Worm (Caenorhabditis elegans) whole organism, L3 larva: Measurements from ENCODE around the gene C18B2.3.

Source experiments
- R02D3.7 ChIP-seq: fragments of 150-350 bp; optimal IDR thresholded peaks from 2 replicates; lab custom pipeline; 2014; ENCODE audit warnings: missing biosample characterization, missing genetic modification characterization
- ZK546.5 ChIP-seq: sonication (generic microtip); optimal IDR thresholded peaks from 2 replicates; lab custom pipeline; 2017; ENCODE audit warnings: missing biosample characterization, missing genetic modification characterization
- ceh-16 ChIP-seq: sonication (generic microtip); optimal IDR thresholded peaks from 2 replicates; lab custom pipeline; 2017; ENCODE audit warnings: missing biosample characterization, missing genetic modification characterization
- ceh-28 ChIP-seq: fragments of 150-350 bp; optimal IDR thresholded peaks from 2 replicates; lab custom pipeline; 2014; ENCODE audit warnings: missing biosample characterization, missing genetic modification reagents, missing genetic modification characterization
- ceh-9 ChIP-seq: sonication (generic microtip); optimal IDR thresholded peaks from 2 replicates; lab custom pipeline; 2018; ENCODE audit warnings: missing biosample characterization, missing genetic modification characterization
- daf-12 ChIP-seq: fragments of 150-350 bp; optimal IDR thresholded peaks from 2 replicates; lab custom pipeline; 2014; ENCODE audit warnings: missing biosample characterization, missing genetic modification reagents, missing genetic modification characterization
- egl-27 ChIP-seq: sonication (generic microtip); optimal IDR thresholded peaks from 4 replicates; lab custom pipeline; 2017; ENCODE audit warnings: missing biosample characterization, missing genetic modification reagents, missing genetic modification characterization
- egl-5 ChIP-seq: fragments of 150-350 bp; optimal IDR thresholded peaks from 2 replicates; lab custom pipeline; 2017; ENCODE audit warnings: missing biosample characterization, missing genetic modification reagents, missing genetic modification characterization, inconsistent platforms
- elt-1 ChIP-seq: fragments of 150-350 bp; optimal IDR thresholded peaks from 2 replicates; lab custom pipeline; 2014; ENCODE audit warnings: missing biosample characterization, missing genetic modification characterization
- elt-2 ChIP-seq: sonication (generic microtip); optimal IDR thresholded peaks from 2 replicates; lab custom pipeline; 2016; ENCODE audit warnings: missing genetic modification reagents, mild to moderate bottlenecking, missing genetic modification characterization, missing compliant biosample characterization
- eor-1 ChIP-seq, 2 experiments: fragments of 150-350 bp; optimal IDR thresholded peaks; 2 replicates each; lab custom pipeline; 2014 to 2018; ENCODE audit warnings: missing biosample characterization in 2 of 2, missing genetic modification characterization in 2 of 2
- fkh-2 ChIP-seq: fragments of 150-350 bp; optimal IDR thresholded peaks from 2 replicates; lab custom pipeline; 2014; ENCODE audit warnings: missing biosample characterization, missing genetic modification reagents, missing genetic modification characterization
- hmg-11 ChIP-seq: sonication (generic microtip); optimal IDR thresholded peaks from 2 replicates; lab custom pipeline; 2016; ENCODE audit warnings: missing genetic modification characterization, missing compliant biosample characterization
- jun-1 ChIP-seq: fragments of 150-350 bp; optimal IDR thresholded peaks from 2 replicates; lab custom pipeline; 2014; ENCODE audit warnings: missing biosample characterization, missing genetic modification reagents, missing genetic modification characterization
- lin-15B ChIP-seq: fragments of 150-350 bp; optimal IDR thresholded peaks from 2 replicates; lab custom pipeline; 2014; ENCODE audit warnings: missing biosample characterization, missing genetic modification characterization
- lin-39 ChIP-seq: fragments of 150-350 bp; optimal IDR thresholded peaks from 2 replicates; lab custom pipeline; 2018; ENCODE audit warnings: missing biosample characterization, missing genetic modification reagents, missing genetic modification characterization
- lsy-12 ChIP-seq: sonication (generic microtip); optimal IDR thresholded peaks from 2 replicates; lab custom pipeline; 2016; ENCODE audit warnings: mild to moderate bottlenecking, missing genetic modification characterization, missing compliant biosample characterization
- mdl-1 ChIP-seq: fragments of 150-350 bp; optimal IDR thresholded peaks from 2 replicates; lab custom pipeline; 2014; ENCODE audit warnings: missing biosample characterization, missing genetic modification characterization
- mml-1 ChIP-seq: fragments of 150-350 bp; sonication (generic microtip); optimal IDR thresholded peaks from 3 replicates; lab custom pipeline; 2014; ENCODE audit warnings: missing biosample characterization, missing genetic modification characterization
- nfya-1 ChIP-seq: sonication (generic microtip); optimal IDR thresholded peaks from 2 replicates; lab custom pipeline; 2017; ENCODE audit warnings: missing genetic modification characterization, mild to moderate bottlenecking, missing compliant biosample characterization, antibody characterized with exemption, moderate library complexity; ENCODE audit not compliant: insufficient read depth
- nhr-11 ChIP-seq: fragments of 150-350 bp; optimal IDR thresholded peaks from 2 replicates; lab custom pipeline; 2014; ENCODE audit warnings: missing biosample characterization, missing genetic modification characterization
- nhr-12 ChIP-seq: fragments of 150-350 bp; optimal IDR thresholded peaks from 2 replicates; lab custom pipeline; 2014; ENCODE audit warnings: missing biosample characterization, missing genetic modification characterization
- nhr-23 ChIP-seq: fragments of 150-350 bp; optimal IDR thresholded peaks from 2 replicates; lab custom pipeline; 2014; ENCODE audit warnings: missing biosample characterization, missing genetic modification reagents, missing genetic modification characterization
- nhr-237 ChIP-seq: fragments of 150-350 bp; optimal IDR thresholded peaks from 2 replicates; lab custom pipeline; 2014; ENCODE audit warnings: missing biosample characterization, missing genetic modification characterization
- nhr-25 ChIP-seq: sonication (generic microtip); optimal IDR thresholded peaks from 2 replicates; lab custom pipeline; 2017; ENCODE audit warnings: missing biosample characterization, missing genetic modification characterization
- nhr-43 ChIP-seq: sonication (generic microtip); optimal IDR thresholded peaks from 2 replicates; lab custom pipeline; 2016; ENCODE audit warnings: mild to moderate bottlenecking, missing genetic modification characterization, missing compliant biosample characterization; ENCODE audit not compliant: poor library complexity, severe bottlenecking
- nhr-67 ChIP-seq: fragments of 150-350 bp; optimal IDR thresholded peaks from 2 replicates; lab custom pipeline; 2014; ENCODE audit warnings: missing biosample characterization, missing genetic modification characterization
- nhr-76 ChIP-seq: fragments of 150-350 bp; sonication (generic microtip); optimal IDR thresholded peaks from 5 replicates; lab custom pipeline; 2014; ENCODE audit warnings: missing biosample characterization, missing genetic modification characterization
- nhr-77 ChIP-seq: fragments of 150-350 bp; optimal IDR thresholded peaks from 2 replicates; lab custom pipeline; 2014; ENCODE audit warnings: missing biosample characterization, missing genetic modification characterization
- pha-4 ChIP-seq: fragments of 150-350 bp; optimal IDR thresholded peaks from 2 replicates; lab custom pipeline; 2014; ENCODE audit warnings: missing biosample characterization, missing genetic modification reagents, missing genetic modification characterization
- pqm-1 ChIP-seq: fragments of 150-350 bp; optimal IDR thresholded peaks from 2 replicates; lab custom pipeline; 2017; ENCODE audit warnings: missing biosample characterization, missing genetic modification characterization, inconsistent platforms
- sea-2 ChIP-seq: fragments of 150-350 bp; sonication (generic microtip); optimal IDR thresholded peaks from 4 replicates; lab custom pipeline; 2014; ENCODE audit warnings: missing biosample characterization, missing genetic modification reagents, missing genetic modification characterization
- skn-1 ChIP-seq: fragments of 150-350 bp; optimal IDR thresholded peaks from 2 replicates; lab custom pipeline; 2014; ENCODE audit warnings: missing biosample characterization, missing genetic modification characterization
- snpc-4 ChIP-seq: fragments of 150-350 bp; optimal IDR thresholded peaks from 2 replicates; lab custom pipeline; 2014; ENCODE audit warnings: missing biosample characterization, missing genetic modification characterization
- tbx-2 ChIP-seq: sonication (generic microtip); optimal IDR thresholded peaks from 2 replicates; lab custom pipeline; 2016; ENCODE audit warnings: mild to moderate bottlenecking, missing genetic modification characterization, missing compliant biosample characterization
- unc-39 ChIP-seq: sonication (generic microtip); optimal IDR thresholded peaks from 4 replicates; lab custom pipeline; 2017; ENCODE audit warnings: missing biosample characterization, missing genetic modification characterization
- unc-62 ChIP-seq: fragments of 150-350 bp; sonication (generic microtip); optimal IDR thresholded peaks from 4 replicates; lab custom pipeline; 2014; ENCODE audit warnings: missing biosample characterization, missing genetic modification reagents, missing genetic modification characterization
- zag-1 ChIP-seq: fragments of 150-350 bp; optimal IDR thresholded peaks from 2 replicates; lab custom pipeline; 2014; ENCODE audit warnings: missing biosample characterization, missing genetic modification characterization
- ztf-11 ChIP-seq: fragments of 150-350 bp; optimal IDR thresholded peaks from 2 replicates; lab custom pipeline; 2014; ENCODE audit warnings: missing biosample characterization, missing genetic modification characterization
- ztf-4 ChIP-seq: fragments of 150-350 bp; optimal IDR thresholded peaks from 2 replicates; lab custom pipeline; 2014; ENCODE audit warnings: missing biosample characterization, missing genetic modification characterization

Gene C18B2.3

DNA sequence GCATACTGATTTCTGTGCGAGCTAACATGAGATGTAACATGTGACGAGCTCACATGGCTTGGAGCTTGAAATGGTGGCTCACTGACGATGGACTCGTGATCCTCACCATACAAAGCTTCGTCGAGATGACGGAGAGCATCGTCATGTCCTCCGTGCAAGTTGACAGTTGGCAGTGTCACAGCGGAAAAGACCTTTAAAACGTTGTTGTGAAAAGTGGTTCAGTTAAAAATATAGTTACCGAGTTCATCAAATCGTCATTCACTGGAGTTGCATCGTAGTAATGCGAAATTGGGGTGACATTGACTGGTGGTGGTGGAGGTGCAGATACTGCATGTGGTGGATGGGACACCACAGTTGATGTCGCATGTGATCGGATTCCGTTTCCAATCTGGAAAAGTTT lies 8.8 kb downstream of the C18B2.3 start:
- TF ChIP-seq pqm-1 (tag; lab: Kevin White, UChicago), result no peak
- no peak for TF ChIP-seq lin-39 (tag; lab: Kevin White, UChicago)
- TF ChIP-seq zag-1 (tag; lab: Kevin White, UChicago), result no peak
- no peak for TF ChIP-seq fkh-2
- TF ChIP-seq ceh-9 (tag; lab: Kevin White, UChicago), result no peak
- TF ChIP-seq lin-15B (tag; lab: Kevin White, UChicago), result no peak
- TF ChIP-seq jun-1 (tag; lab: Kevin White, UChicago), result no peak
- no peak for TF ChIP-seq egl-5

DNA sequence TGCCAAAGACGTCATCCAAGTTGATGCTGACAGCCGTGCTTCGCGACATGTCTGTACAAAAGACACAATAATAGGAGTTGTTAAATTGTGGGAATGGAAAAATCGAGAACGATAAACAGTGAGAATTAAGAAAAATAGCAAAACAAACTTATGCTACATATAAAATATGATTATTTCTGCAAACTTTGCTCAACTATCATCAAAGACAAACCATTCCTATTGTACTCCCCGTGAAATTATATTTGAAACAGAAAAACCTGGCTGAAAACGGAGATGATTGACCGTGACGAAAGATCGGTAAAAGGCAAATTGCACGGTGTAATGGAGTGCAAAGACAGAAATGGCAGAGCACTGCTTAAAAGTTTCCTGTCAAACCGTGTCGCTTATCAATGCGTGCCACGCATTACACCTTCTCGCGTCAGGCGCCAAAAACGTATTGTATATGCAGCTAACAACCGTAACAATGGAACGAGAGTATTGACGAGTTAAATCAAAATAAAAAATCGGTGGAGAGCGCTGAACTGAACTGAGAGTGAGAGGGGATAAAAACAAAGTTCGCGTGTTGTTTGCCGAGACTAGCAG lies 9.5 kb downstream of the C18B2.3 start, which contains the start of gene C18B2.5:
C18B2.5 (minus strand) TSS at position 51 of the 582 bp plus-strand sequence.
- TF ChIP-seq R02D3.7 (tag; lab: Kevin White, UChicago), result no peak
- no peak for TF ChIP-seq lsy-12 (tag; lab: Kevin White, UChicago)
- no peak for TF ChIP-seq ceh-16 (tag; lab: Kevin White, UChicago)
- no peak for TF ChIP-seq nhr-76
- TF ChIP-seq zag-1 (tag; lab: Kevin White, UChicago), result no peak
- TF ChIP-seq snpc-4 (tag; lab: Kevin White, UChicago), result no peak
- no peak for TF ChIP-seq egl-5
- no peak for TF ChIP-seq tbx-2
- no peak for TF ChIP-seq ztf-4 (tag; lab: Kevin White, UChicago)
- TF ChIP-seq mml-1, result no peak
- TF ChIP-seq egl-27 (tag; lab: Kevin White, UChicago), result no peak
- TF ChIP-seq elt-2 (tag; lab: Kevin White, UChicago), result peak; percentile 84
- no peak for TF ChIP-seq nhr-11 (tag; lab: Kevin White, UChicago)
- no peak for TF ChIP-seq daf-12 (tag; lab: Kevin White, UChicago)
- TF ChIP-seq ZK546.5, result no peak
- TF ChIP-seq nhr-25, result no peak
- no peak for TF ChIP-seq unc-39 (tag; lab: Kevin White, UChicago)
- no peak for TF ChIP-seq fkh-2
- TF ChIP-seq hmg-11 (tag; lab: Kevin White, UChicago), result no peak
- no peak for TF ChIP-seq nhr-43 (tag; lab: Kevin White, UChicago)
- peak; percentile 9 for TF ChIP-seq nfya-1 (tag; lab: Kevin White, UChicago)
- no peak for TF ChIP-seq nhr-67 (tag; lab: Kevin White, UChicago)
- TF ChIP-seq nhr-77 (tag; lab: Kevin White, UChicago), result no peak
- no peak for TF ChIP-seq skn-1 (tag; lab: Kevin White, UChicago)
- TF ChIP-seq mdl-1 (tag; lab: Kevin White, UChicago), result no peak
- TF ChIP-seq eor-1 (tag; optimal IDR thresholded peaks at IDR 0.05; lab: Kevin White, UChicago), result no peak
- TF ChIP-seq sea-2 (GFP tag; lab: Kevin White, UChicago), result no peak
- no peak for TF ChIP-seq unc-62 (GFP tag; lab: Kevin White, UChicago)
- no peak for TF ChIP-seq nhr-237 (tag; lab: Kevin White, UChicago)
- TF ChIP-seq ztf-11 (tag; lab: Kevin White, UChicago), result no peak
- peak; percentile 34 for TF ChIP-seq pha-4 (tag; lab: Kevin White, UChicago)
- TF ChIP-seq nhr-12 (tag; lab: Kevin White, UChicago), result no peak
- no peak for TF ChIP-seq elt-1 (tag; lab: Kevin White, UChicago)
- no peak for TF ChIP-seq nhr-23
- TF ChIP-seq pqm-1 (tag; lab: Kevin White, UChicago), result peak; percentile 77

DNA sequence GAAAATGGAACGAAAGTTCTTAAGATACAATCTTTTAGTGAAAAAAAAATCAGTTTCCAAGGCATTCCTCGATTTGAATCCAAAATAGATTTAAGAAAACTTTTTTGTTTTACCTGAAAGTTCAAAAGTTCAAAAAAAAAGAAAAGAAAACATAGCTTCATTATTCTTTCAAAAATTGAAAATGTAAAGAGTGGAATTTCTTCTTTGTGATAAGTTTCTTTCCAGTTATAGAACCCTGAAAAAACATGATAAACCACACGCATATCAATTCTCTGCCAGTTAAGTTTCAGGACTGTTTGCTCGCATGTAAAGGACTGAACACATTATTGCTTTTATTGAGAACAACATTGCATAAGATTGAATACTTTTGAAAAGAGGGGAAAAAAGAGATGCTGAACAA lies 10.1 kb downstream of the C18B2.3 start:
- no peak for TF ChIP-seq jun-1 (tag; lab: Kevin White, UChicago)
- TF ChIP-seq ceh-28, result no peak
- no peak for TF ChIP-seq nhr-237 (tag; lab: Kevin White, UChicago)
- no peak for TF ChIP-seq sea-2 (GFP tag; lab: Kevin White, UChicago)
- TF ChIP-seq ztf-4 (tag; lab: Kevin White, UChicago), result no peak
- no peak for TF ChIP-seq lin-39 (tag; lab: Kevin White, UChicago)
